Fruit fly (Drosophila melanogaster): Measurements from ENCODE around the gene CG14089.

Gene CG14089

dm6 chr3L:19264141-19264487 lies 16.5 kb downstream of the CG14089 start, which contains the start of gene Max (continued):
- peak; percentile 18; the same call in 1 of the 2 replicates for TF ChIP-seq aop (GFP tag; IDR thresholded peaks at IDR 0.05)
- peak; percentile 48 for TF ChIP-seq ap (GFP tag; IDR thresholded peaks at IDR 0.05)
- TF ChIP-seq Dp (GFP tag; optimal IDR thresholded peaks at IDR 0.05): peak; percentile 28
- TF ChIP-seq H2.0 (GFP tag; IDR thresholded peaks at IDR 0.05): peak; percentile 80
- no peak; the same call in 2 of the 3 replicates for TF ChIP-seq CG6175 (GFP tag; IDR thresholded peaks at IDR 0.05)
- TF ChIP-seq Rfx (GFP tag; IDR thresholded peaks at IDR 0.05): peak; percentile 82
- TF ChIP-seq CG42726 (GFP tag; IDR thresholded peaks at IDR 0.05; ENCODE audit: partially characterized antibody): no peak
- TF ChIP-seq Asciz (GFP tag; optimal IDR thresholded peaks at IDR 0.05): no peak
- TF ChIP-seq Hr51 (GFP tag; optimal IDR thresholded peaks at IDR 0.05): peak in 1 of 2 experiments; percentile 82
- peak; percentile 39 for TF ChIP-seq HHEX (GFP tag; optimal IDR thresholded peaks at IDR 0.05)
- TF ChIP-seq btn (GFP tag; optimal IDR thresholded peaks at IDR 0.05): no peak
- no peak for TF ChIP-seq rib (GFP tag; IDR thresholded peaks at IDR 0.05)
- no peak for TF ChIP-seq Bteb2 (GFP tag; optimal IDR thresholded peaks at IDR 0.05)
- no peak for TF ChIP-seq CG7963 (GFP tag; IDR thresholded peaks at IDR 0.05; ENCODE audit: partially characterized antibody)
- 0 out of 2 replicates have a peak, but pooled peaks have one; percentile 9 for TF ChIP-seq Scr (GFP tag; IDR thresholded peaks at IDR 0.05; ENCODE audit: partially characterized antibody)
- TF ChIP-seq salm (tag; optimal IDR thresholded peaks at IDR 0.05): peak; percentile 59
- TF ChIP-seq CG5953 (GFP tag; IDR thresholded peaks at IDR 0.05): no peak
- TF ChIP-seq NFAT (GFP tag; IDR thresholded peaks at IDR 0.05): peak; percentile 78
- no peak for TF ChIP-seq CG11085 (GFP tag; IDR thresholded peaks at IDR 0.05)
- no peak for TF ChIP-seq cg (GFP tag; optimal IDR thresholded peaks at IDR 0.05)
- TF ChIP-seq CG16815 (GFP tag; optimal IDR thresholded peaks at IDR 0.05): no peak
- no peak for TF ChIP-seq Gsc (GFP tag; IDR thresholded peaks at IDR 0.05)
- peak; percentile 92 for TF ChIP-seq YL-1 (GFP tag; optimal IDR thresholded peaks at IDR 0.05)
- TF ChIP-seq CG6683 (GFP tag; optimal IDR thresholded peaks at IDR 0.05): peak; percentile 26
- peak; percentile 71 for TF ChIP-seq Sox102F (GFP tag; optimal IDR thresholded peaks at IDR 0.05)
- peak; percentile 80 for TF ChIP-seq zfh1 (GFP tag; IDR thresholded peaks at IDR 0.05)
- no peak for TF ChIP-seq CG8944 (GFP tag; optimal IDR thresholded peaks at IDR 0.05)
- TF ChIP-seq Meics (GFP tag; optimal IDR thresholded peaks at IDR 0.05): peak; percentile 71
- no peak for TF ChIP-seq Doc2 (GFP tag; IDR thresholded peaks at IDR 0.05)
- TF ChIP-seq CG2202 (tag; optimal IDR thresholded peaks at IDR 0.05): peak; percentile 8
- peak; percentile 54 for TF ChIP-seq fd3F (GFP tag; optimal IDR thresholded peaks at IDR 0.05)
- peak; percentile 71 for TF ChIP-seq CG17359 (tag; optimal IDR thresholded peaks at IDR 0.05)
- no peak for TF ChIP-seq z (GFP tag; IDR thresholded peaks at IDR 0.05)
- TF ChIP-seq sr (GFP tag; IDR thresholded peaks at IDR 0.05): no peak
- peak; percentile 74 for TF ChIP-seq HLH3B (GFP tag; IDR thresholded peaks at IDR 0.05)
- TF ChIP-seq Dek (tag; optimal IDR thresholded peaks at IDR 0.05): peak; percentile 66
- TF ChIP-seq insv (GFP tag; optimal IDR thresholded peaks at IDR 0.05): peak in 1 of 2 experiments; percentile 37
- TF ChIP-seq Bdp1 (GFP tag; optimal IDR thresholded peaks at IDR 0.05): peak; percentile 24
- TF ChIP-seq CG15479 (GFP tag; optimal IDR thresholded peaks at IDR 0.05): no peak
- TF ChIP-seq CG18262 (tag; optimal IDR thresholded peaks at IDR 0.05): peak; percentile 72
- peak; percentile 51; the same call in 1 of the 2 replicates for TF ChIP-seq sim (GFP tag; IDR thresholded peaks at IDR 0.05)
- no peak for TF ChIP-seq vnd (GFP tag; IDR thresholded peaks at IDR 0.05; ENCODE audit: partially characterized antibody)
- peak; percentile 59 for TF ChIP-seq lilli (GFP tag; optimal IDR thresholded peaks at IDR 0.05)
- TF ChIP-seq Opbp (GFP tag; IDR thresholded peaks at IDR 0.05; ENCODE audit: partially characterized antibody): 0 out of 3 replicates have a peak, but pooled peaks have one; percentile 44
- TF ChIP-seq eyg (GFP tag; optimal IDR thresholded peaks at IDR 0.05): no peak
- TF ChIP-seq Blimp-1 (GFP tag; optimal IDR thresholded peaks at IDR 0.05): peak; percentile 70
- peak; percentile 30 for TF ChIP-seq kah (GFP tag; optimal IDR thresholded peaks at IDR 0.05)
- no peak for TF ChIP-seq nerfin-2 (GFP tag; IDR thresholded peaks at IDR 0.05; ENCODE audit: partially characterized antibody)
- TF ChIP-seq HmgZ (tag; optimal IDR thresholded peaks at IDR 0.05): peak; percentile 83
- no peak for TF ChIP-seq trh (GFP tag; optimal IDR thresholded peaks at IDR 0.05)
